Worm (Caenorhabditis elegans) whole organism, L3 larva: ENCODE data around the gene ctbp-1.

Experiments
- ceh-82 ChIP-seq: fragments of 150-350 bp; optimal IDR thresholded peaks from 2 replicates; lab custom pipeline; 2014; ENCODE audit warnings: missing biosample characterization, missing genetic modification characterization
- fkh-10 ChIP-seq: sonication (generic microtip); optimal IDR thresholded peaks from 2 replicates; lab custom pipeline; 2017; ENCODE audit warnings: missing biosample characterization, missing genetic modification reagents, missing genetic modification characterization
- mml-1 ChIP-seq: fragments of 150-350 bp; sonication (generic microtip); optimal IDR thresholded peaks from 3 replicates; lab custom pipeline; 2014; ENCODE audit warnings: missing biosample characterization, missing genetic modification characterization
- nhr-11 ChIP-seq: fragments of 150-350 bp; optimal IDR thresholded peaks from 2 replicates; lab custom pipeline; 2014; ENCODE audit warnings: missing biosample characterization, missing genetic modification characterization
- nhr-23 ChIP-seq: fragments of 150-350 bp; optimal IDR thresholded peaks from 2 replicates; lab custom pipeline; 2014; ENCODE audit warnings: missing biosample characterization, missing genetic modification reagents, missing genetic modification characterization
- nhr-237 ChIP-seq: fragments of 150-350 bp; optimal IDR thresholded peaks from 2 replicates; lab custom pipeline; 2014; ENCODE audit warnings: missing biosample characterization, missing genetic modification characterization
- tbx-2 ChIP-seq: sonication (generic microtip); optimal IDR thresholded peaks from 2 replicates; lab custom pipeline; 2016; ENCODE audit warnings: mild to moderate bottlenecking, missing genetic modification characterization, missing compliant biosample characterization

- TF ChIP-seq mml-1 (no peak), tbx-2 (tag; lab: Kevin White, UChicago) (no peak), ceh-82 (tag; lab: Kevin White, UChicago) (no peak), nhr-23 (no peak), fkh-10 (GFP tag; lab: Kevin White, UChicago) (no peak), nhr-237 (tag; lab: Kevin White, UChicago) (no peak), nhr-11 (tag; lab: Kevin White, UChicago) (no peak)
Observed at ce11 chrX:5818176-5818575, 44.3 kb upstream of the ctbp-1 start.
